Worm (Caenorhabditis elegans) whole organism, early embryonic: ENCODE data around the gene col-175.

Experiments
- aly-1 ChIP-seq: sonication (generic microtip); optimal IDR thresholded peaks from 2 replicates; lab custom pipeline; 2016; ENCODE audit warnings: missing genetic modification characterization, missing compliant biosample characterization
- pes-1 ChIP-seq: fragments of 200-800 bp; sonication (Bioruptor generic); IDR thresholded peaks from 2 replicates; pipeline ENCODE4 v1.3.6; 2022; ENCODE audit warnings: missing genetic modification reagents, missing genetic modification characterization, missing compliant biosample characterization

- TF ChIP-seq pes-1 (no peak), aly-1 (no peak)
Observed at ce11 chrX:9210086-9210485, 24.3 kb downstream of the col-175 start.
